Worm (Caenorhabditis elegans): Measurements from ENCODE around the gene hecd-1.

The hecd-1 gene

ce11 chrIV:7166553-7166952 lies 22.0 kb upstream of the hecd-1 start, which contains the start of gene C42D4.18:
Gene C42D4.18, plus strand, starts transcription at chrIV:7166783.
- TF ChIP-seq hmg-1.1 (GFP tag; IDR thresholded peaks at IDR 0.05) (peak; percentile 28; the same call in 1 of the 2 replicates), Y105C5A.15 (GFP tag; IDR thresholded peaks at IDR 0.05) (no peak), F26F4.8 (GFP tag; conservative IDR thresholded peaks at IDR 0.05) (no peak), nhr-48 (tag; optimal IDR thresholded peaks at IDR 0.05) (no peak), pha-4 (GFP tag; IDR thresholded peaks at IDR 0.05) (no peak), pha-4 (tag; optimal IDR thresholded peaks at IDR 0.05) (no peak), ZK337.2 (GFP tag; IDR thresholded peaks at IDR 0.05) (no peak), nhr-25 (tag; optimal IDR thresholded peaks at IDR 0.05; ENCODE audit: borderline replicate concordance, insufficient read depth) (no peak), lin-15B (tag; optimal IDR thresholded peaks at IDR 0.05) (no peak), nhr-237 (tag; optimal IDR thresholded peaks at IDR 0.05) (no peak), fkh-10 (GFP tag; optimal IDR thresholded peaks at IDR 0.05) (no peak), dmd-6 (GFP tag; IDR thresholded peaks at IDR 0.05) (no peak), nhr-42 (GFP tag; IDR thresholded peaks at IDR 0.05) (no peak), nhr-77 (tag; optimal IDR thresholded peaks at IDR 0.05) (no peak), ztf-11 (tag; optimal IDR thresholded peaks at IDR 0.05) (no peak), zip-11 (GFP tag; IDR thresholded peaks at IDR 0.05) (no peak), nhr-28 (tag; optimal IDR thresholded peaks at IDR 0.05) (no peak), spr-3 (GFP tag; optimal IDR thresholded peaks at IDR 0.05) (no peak), dmd-9 (GFP tag; IDR thresholded peaks at IDR 0.05) (no peak), D1046.2 (GFP tag; IDR thresholded peaks at IDR 0.05) (no peak), rbr-2 (tag; optimal IDR thresholded peaks at IDR 0.05) (no peak), nhr-6 (tag; optimal IDR thresholded peaks at IDR 0.05) (no peak), unc-39 (tag; optimal IDR thresholded peaks at IDR 0.05) (no peak), lsy-2 (tag; optimal IDR thresholded peaks at IDR 0.05) (peak in 1 of 2 experiments; percentile 39), daf-8 (GFP tag; IDR thresholded peaks at IDR 0.05) (no peak), daf-19 (GFP tag; conservative IDR thresholded peaks at IDR 0.05) (no peak), F44E2.7 (GFP tag; IDR thresholded peaks at IDR 0.05) (no peak), set-16 (GFP tag; IDR thresholded peaks at IDR 0.05) (no peak), ctbp-1 (GFP tag; IDR thresholded peaks at IDR 0.05) (no peak), daf-12 (tag; optimal IDR thresholded peaks at IDR 0.05) (no peak), nhr-102 (tag; optimal IDR thresholded peaks at IDR 0.05) (no peak), skn-1 (tag; optimal IDR thresholded peaks at IDR 0.05) (no peak), mxl-3 (GFP tag; optimal IDR thresholded peaks at IDR 0.05) (peak; percentile 5), saeg-2 (GFP tag; IDR thresholded peaks at IDR 0.05) (no peak), vab-7 (GFP tag; IDR thresholded peaks at IDR 0.05) (no peak), mdt-29 (GFP tag; IDR thresholded peaks at IDR 0.05) (no peak), ceh-82 (tag; optimal IDR thresholded peaks at IDR 0.05) (no peak), nhr-111 (GFP tag; optimal IDR thresholded peaks at IDR 0.05) (no peak), T26A8.4 (GFP tag; IDR thresholded peaks at IDR 0.05) (no peak), F49E8.2 (tag; optimal IDR thresholded peaks at IDR 0.05; ENCODE audit: borderline replicate concordance) (no peak), mxl-2 (GFP tag; conservative IDR thresholded peaks at IDR 0.05) (peak; percentile 29; the same call in 1 of the 2 replicates), cey-2 (tag; optimal IDR thresholded peaks at IDR 0.05; ENCODE audit: borderline replicate concordance, insufficient read depth) (no peak), nhr-41 (GFP tag; IDR thresholded peaks at IDR 0.05) (no peak), lin-39 (tag; optimal IDR thresholded peaks at IDR 0.05) (no peak), php-3 (GFP tag; IDR thresholded peaks at IDR 0.05) (no peak), lin-29 (GFP tag; IDR thresholded peaks at IDR 0.05) (no peak), mdl-1 (tag; optimal IDR thresholded peaks at IDR 0.05) (peak in 1 of 2 experiments; percentile 65), tra-1 (GFP tag; IDR thresholded peaks at IDR 0.05) (no peak), hlh-30 (tag; optimal IDR thresholded peaks at IDR 0.05; ENCODE audit: insufficient read depth) (peak; percentile 86), ztf-7 (tag; optimal IDR thresholded peaks at IDR 0.05) (no peak), snpc-4 (tag; optimal IDR thresholded peaks at IDR 0.05) (no peak)
